Worm (Caenorhabditis elegans): Measurements from ENCODE around the gene irld-19.

irld-19 gene

DNA sequence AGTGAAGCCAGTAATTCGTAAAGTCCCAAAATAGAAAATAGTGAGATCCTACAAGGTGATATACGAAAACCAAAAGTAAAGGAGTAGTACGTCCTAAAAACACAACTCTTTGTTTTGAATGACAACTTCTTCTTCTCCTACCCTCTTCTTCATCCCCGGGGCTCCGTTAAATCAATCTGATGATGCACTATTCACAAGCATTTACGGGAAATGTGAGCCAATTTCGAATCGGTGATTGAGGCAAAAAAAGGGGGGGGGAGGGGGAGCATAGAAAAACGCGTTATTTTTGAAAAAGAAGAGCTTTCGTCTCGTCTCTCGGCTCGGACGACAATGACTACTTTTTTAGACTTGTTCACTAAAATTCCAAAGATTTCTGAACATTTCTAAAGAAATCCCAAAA is 19.7 kb upstream of the irld-19 start:
- peak; percentile 71 for TF ChIP-seq fkh-10 (GFP tag; optimal IDR thresholded peaks at IDR 0.05)
- no peak for TF ChIP-seq set-16 (GFP tag; IDR thresholded peaks at IDR 0.05)

DNA sequence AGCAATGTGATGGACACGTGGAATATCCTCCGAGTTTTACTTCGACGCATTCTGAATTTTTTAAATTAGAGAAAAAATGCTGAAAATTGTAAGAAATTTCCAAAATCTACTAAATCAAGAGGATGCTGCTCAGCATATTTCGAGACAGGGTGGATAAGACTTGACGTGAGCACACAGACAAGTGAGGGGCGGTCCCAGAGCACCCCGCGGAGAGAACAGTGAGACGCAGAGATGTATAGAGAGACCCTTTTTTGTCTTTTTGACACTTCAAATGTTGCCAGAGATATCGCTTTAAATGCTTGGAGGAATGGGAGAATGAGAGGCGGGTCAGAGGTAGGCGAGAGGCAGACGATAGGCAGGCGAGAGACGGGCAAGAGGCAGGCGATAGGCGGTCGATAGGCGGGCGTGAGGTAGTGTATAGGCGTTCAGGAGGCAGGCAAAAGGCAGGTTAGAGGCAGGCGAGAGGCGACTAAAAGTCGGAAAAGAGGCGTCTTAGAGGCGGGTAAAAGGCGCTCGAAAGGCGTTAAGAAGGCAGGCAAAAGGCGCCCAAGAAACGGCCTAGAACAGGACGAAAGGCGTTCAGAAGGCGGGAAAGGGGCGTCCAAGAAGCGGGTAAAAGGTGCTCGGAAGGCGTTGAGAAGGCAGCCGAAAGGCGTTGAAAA is 15.7 kb upstream of the irld-19 start, which contains the start of gene gab-1:
gab-1 (minus strand) TSS at position 51 of the 662 bp plus-strand sequence.
- peak; percentile 77 for TF ChIP-seq set-16 (GFP tag; IDR thresholded peaks at IDR 0.05)
- TF ChIP-seq aha-1 (tag) = peak; percentile 10
- TF ChIP-seq jun-1 (tag; optimal IDR thresholded peaks at IDR 0.05) = no peak

DNA sequence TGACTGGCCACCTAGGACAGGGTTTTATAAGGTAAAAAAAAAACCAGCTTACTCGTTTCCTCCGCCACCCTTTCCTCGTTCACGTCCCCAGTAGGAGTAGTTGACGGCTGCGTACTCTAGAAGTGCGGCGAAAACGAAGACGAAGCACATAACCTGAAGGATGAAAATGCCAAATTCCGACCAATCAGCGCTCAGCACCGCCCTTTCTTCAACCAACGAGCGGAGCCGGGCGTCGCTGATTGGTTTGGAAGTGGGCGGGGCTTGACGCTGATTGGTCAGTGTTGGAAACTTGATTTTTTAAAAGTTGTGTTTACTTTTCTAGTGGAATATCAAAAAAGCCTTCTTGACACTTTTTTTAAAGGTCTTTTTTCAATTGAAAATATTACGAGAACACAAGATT is 9.6 kb upstream of the irld-19 start:
- no peak for TF ChIP-seq F10B5.3 (tag; optimal IDR thresholded peaks at IDR 0.05)
- TF ChIP-seq unc-62 (GFP tag; optimal IDR thresholded peaks at IDR 0.05 in 1 of 2) = peak in 1 of 2 experiments; percentile 56
- no peak for TF ChIP-seq unc-62 (tag; optimal IDR thresholded peaks at IDR 0.05)
- TF ChIP-seq spr-3 (GFP tag; optimal IDR thresholded peaks at IDR 0.05) = no peak
- TF ChIP-seq fos-1 (tag; optimal IDR thresholded peaks at IDR 0.05) = no peak
- TF ChIP-seq saeg-2 (GFP tag; IDR thresholded peaks at IDR 0.05) = no peak
- no peak for TF ChIP-seq daf-8 (GFP tag; IDR thresholded peaks at IDR 0.05)

DNA sequence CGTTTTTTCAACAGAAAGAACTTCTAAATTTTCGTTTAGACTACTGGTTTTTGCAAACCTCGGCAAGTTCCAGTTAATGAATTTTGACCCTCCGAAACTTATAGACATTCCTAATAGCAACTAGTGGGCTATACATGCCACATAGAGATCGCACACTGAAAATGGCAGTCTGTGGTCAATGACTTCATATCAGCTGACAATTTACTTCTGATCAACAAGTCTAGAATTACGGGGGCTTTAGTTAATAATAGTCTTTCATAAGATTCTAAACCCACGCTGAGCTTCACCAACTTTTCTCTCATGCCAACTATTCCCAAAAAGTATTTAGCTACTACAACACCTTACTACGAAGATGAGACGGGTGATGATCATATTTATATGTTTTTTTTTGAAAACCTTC is 6.8 kb downstream of the irld-19 start, which contains the start of gene srw-9:
srw-9 (plus strand) TSS at position 301 of the 400 bp plus-strand sequence.
- TF ChIP-seq ceh-44 (GFP tag; IDR thresholded peaks at IDR 0.05) (no peak), madf-5 (GFP tag; IDR thresholded peaks at IDR 0.05) (no peak), nhr-6 (tag; optimal IDR thresholded peaks at IDR 0.05) (no peak), zfp-2 (tag; optimal IDR thresholded peaks at IDR 0.05) (no peak)

DNA sequence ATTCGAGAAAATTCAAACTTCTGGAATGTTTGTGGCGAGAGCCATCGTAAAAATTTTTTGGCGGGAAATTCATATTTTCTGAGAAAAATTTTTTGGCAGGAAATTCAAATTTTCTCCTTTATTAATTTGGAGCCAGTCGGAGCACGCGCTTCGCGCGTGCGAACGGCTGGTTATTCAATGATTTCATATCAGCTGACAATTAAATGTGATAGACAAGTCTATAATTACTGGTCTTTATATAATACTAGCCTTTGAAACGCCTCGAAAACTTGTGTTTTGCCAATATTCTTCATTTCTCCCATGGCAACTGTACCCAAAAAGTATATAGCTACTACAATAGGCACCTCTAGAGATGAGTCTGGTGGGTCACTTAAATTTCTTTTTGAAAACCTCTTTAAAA is 9.1 kb downstream of the irld-19 start, which contains the start of gene srw-10:
srw-10 (plus strand) TSS at position 301 of the 400 bp plus-strand sequence.
- TF ChIP-seq cey-2 (tag; optimal IDR thresholded peaks at IDR 0.05; ENCODE audit: borderline replicate concordance, insufficient read depth) (no peak), F49E8.2 (tag; optimal IDR thresholded peaks at IDR 0.05; ENCODE audit: borderline replicate concordance) (no peak), vab-7 (GFP tag; IDR thresholded peaks at IDR 0.05) (no peak), ZK337.2 (GFP tag; IDR thresholded peaks at IDR 0.05) (no peak), php-3 (GFP tag; IDR thresholded peaks at IDR 0.05) (no peak), nhr-6 (tag; optimal IDR thresholded peaks at IDR 0.05) (no peak), nhr-25 (tag; optimal IDR thresholded peaks at IDR 0.05; ENCODE audit: borderline replicate concordance, insufficient read depth) (no peak), nhr-11 (tag; optimal IDR thresholded peaks at IDR 0.05) (no peak), Y48G9A.11 (GFP tag; IDR thresholded peaks at IDR 0.05) (no peak), mes-2 (tag; optimal IDR thresholded peaks at IDR 0.05; ENCODE audit: poor library complexity, severe bottlenecking) (no peak), snpc-1.2 (GFP tag; IDR thresholded peaks at IDR 0.05) (no peak), nhr-28 (tag; optimal IDR thresholded peaks at IDR 0.05) (no peak), lin-39 (tag; optimal IDR thresholded peaks at IDR 0.05) (no peak), dmd-8 (GFP tag; IDR thresholded peaks at IDR 0.05) (no peak), lim-7 (GFP tag; IDR thresholded peaks at IDR 0.05) (no peak)

DNA sequence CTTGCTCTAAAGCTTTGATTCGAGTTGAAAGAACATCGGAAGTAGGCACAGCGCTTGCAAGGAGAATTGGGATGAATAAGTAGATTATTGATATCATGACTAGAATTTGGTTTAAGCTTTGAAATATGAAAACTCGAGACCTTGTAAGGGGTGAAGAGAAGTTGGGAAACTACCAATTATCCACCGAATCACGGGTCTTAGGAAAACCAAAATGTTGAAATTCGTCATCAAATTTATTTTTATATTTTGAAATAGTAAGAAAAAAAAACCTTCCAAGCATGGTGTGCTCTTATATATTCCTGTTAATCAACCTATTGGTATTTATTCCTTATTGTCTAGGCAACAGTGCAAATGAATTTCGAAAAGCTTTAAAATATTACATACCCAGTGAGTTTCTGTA is 13.3 kb downstream of the irld-19 start, which contains the start of the genes irld-60 and irld-20:
irld-60 (minus strand) TSS at position 101 of the 400 bp plus-strand sequence.
irld-20 (plus strand) TSS at position 279 of the 400 bp plus-strand sequence.
- no peak for TF ChIP-seq hif-1 (tag; optimal IDR thresholded peaks at IDR 0.05)
- TF ChIP-seq unc-39 (tag; optimal IDR thresholded peaks at IDR 0.05) = no peak
- no peak for TF ChIP-seq snpc-4 (tag; optimal IDR thresholded peaks at IDR 0.05)
- TF ChIP-seq spr-3 (GFP tag; optimal IDR thresholded peaks at IDR 0.05) = no peak
- TF ChIP-seq mxl-3 (GFP tag; optimal IDR thresholded peaks at IDR 0.05) = no peak
- no peak for TF ChIP-seq madf-5 (GFP tag; IDR thresholded peaks at IDR 0.05)
- no peak for TF ChIP-seq D1046.2 (GFP tag; IDR thresholded peaks at IDR 0.05)
- TF ChIP-seq daf-16 (GFP tag; optimal IDR thresholded peaks at IDR 0.05) = no peak
- no peak for TF ChIP-seq daf-16 (tag; optimal IDR thresholded peaks at IDR 0.05)
- TF ChIP-seq ceh-20 (GFP tag; IDR thresholded peaks at IDR 0.05) = no peak
- no peak for TF ChIP-seq ztf-11 (tag; optimal IDR thresholded peaks at IDR 0.05)
- TF ChIP-seq zag-1 (tag; optimal IDR thresholded peaks at IDR 0.05) = no peak
- no peak for TF ChIP-seq ceh-44 (GFP tag; IDR thresholded peaks at IDR 0.05)
- TF ChIP-seq nhr-41 (GFP tag; IDR thresholded peaks at IDR 0.05) = no peak
